Worm (Caenorhabditis elegans): ENCODE data around the gene F59A7.5.

- TF ChIP-seq hlh-1 (tag; optimal IDR thresholded peaks at IDR 0.05), result no peak
- TF ChIP-seq ceh-43 (GFP tag; optimal IDR thresholded peaks at IDR 0.05), result no peak
- TF ChIP-seq nhr-237 (tag; optimal IDR thresholded peaks at IDR 0.05), result no peak
- TF ChIP-seq elt-3 (tag; optimal IDR thresholded peaks at IDR 0.05), result no peak
- TF ChIP-seq snpc-4 (tag; optimal IDR thresholded peaks at IDR 0.05), result no peak
- no peak for TF ChIP-seq mep-1 (tag; optimal IDR thresholded peaks at IDR 0.05)
These were observed 28.3 kb downstream of the F59A7.5 start for ce11 chrV:2050790-2051189.
